Worm (Caenorhabditis elegans) whole organism, L3 larva: ENCODE results near the gene idpp-2.

Experiments
- R02D3.7 ChIP-seq: fragments of 150-350 bp; optimal IDR thresholded peaks from 2 replicates; lab custom pipeline; 2014; ENCODE audit warnings: missing biosample characterization, missing genetic modification characterization
- aly-2 ChIP-seq: fragments of 150-350 bp; optimal IDR thresholded peaks from 2 replicates; lab custom pipeline; 2014; ENCODE audit warnings: missing biosample characterization, missing genetic modification characterization
- ceh-82 ChIP-seq: fragments of 150-350 bp; optimal IDR thresholded peaks from 2 replicates; lab custom pipeline; 2014; ENCODE audit warnings: missing biosample characterization, missing genetic modification characterization
- jun-1 ChIP-seq: fragments of 150-350 bp; optimal IDR thresholded peaks from 2 replicates; lab custom pipeline; 2014; ENCODE audit warnings: missing biosample characterization, missing genetic modification reagents, missing genetic modification characterization
- lsy-12 ChIP-seq: sonication (generic microtip); optimal IDR thresholded peaks from 2 replicates; lab custom pipeline; 2016; ENCODE audit warnings: mild to moderate bottlenecking, missing genetic modification characterization, missing compliant biosample characterization
- nhr-11 ChIP-seq: fragments of 150-350 bp; optimal IDR thresholded peaks from 2 replicates; lab custom pipeline; 2014; ENCODE audit warnings: missing biosample characterization, missing genetic modification characterization
- nhr-237 ChIP-seq: fragments of 150-350 bp; optimal IDR thresholded peaks from 2 replicates; lab custom pipeline; 2014; ENCODE audit warnings: missing biosample characterization, missing genetic modification characterization
- ztf-11 ChIP-seq: fragments of 150-350 bp; optimal IDR thresholded peaks from 2 replicates; lab custom pipeline; 2014; ENCODE audit warnings: missing biosample characterization, missing genetic modification characterization

DNA sequence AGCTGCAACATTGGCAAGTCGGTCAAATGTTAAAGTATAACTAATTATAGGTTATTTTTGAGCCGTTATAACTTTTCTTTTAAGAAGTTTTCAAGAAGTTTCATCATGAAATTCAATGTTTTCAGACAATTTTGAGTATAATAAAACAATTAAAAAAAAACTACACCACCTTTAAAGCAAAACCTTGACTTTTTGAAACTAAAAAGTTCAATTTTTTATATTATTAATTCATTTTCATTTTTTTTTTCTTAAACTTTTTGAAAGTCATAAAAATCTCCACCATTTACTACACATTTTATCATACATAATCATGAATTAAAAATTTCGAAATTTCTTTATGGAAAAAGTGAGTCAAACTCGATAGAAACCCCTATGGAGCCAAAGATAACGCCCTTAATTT, 43.6 kb downstream of the idpp-2 start, which contains the start of gene B0348.2:
- TF ChIP-seq nhr-11 (no peak), lsy-12 (no peak), R02D3.7 (no peak), aly-2 (tag; lab: Kevin White, UChicago) (no peak), ztf-11 (tag; lab: Kevin White, UChicago) (no peak), ceh-82 (tag; lab: Kevin White, UChicago) (no peak), jun-1 (no peak), nhr-237 (tag; lab: Kevin White, UChicago) (no peak)
